Fruit fly (Drosophila melanogaster) whole organism, embryonic: ENCODE measurements around the gene Mer.

Experiments
- Blimp-1 ChIP-seq: fragments of 200-800 bp; sonication (Bioruptor generic); optimal IDR thresholded peaks from 3 replicates; lab custom pipeline; 2018; ENCODE audit warnings: missing biosample characterization, missing genetic modification characterization, mild to moderate bottlenecking, moderate library complexity, missing genetic modification reagents
- BtbVII ChIP-seq: fragments of 200-800 bp; sonication (Bioruptor generic); optimal IDR thresholded peaks from 3 replicates; lab custom pipeline; 2017; ENCODE audit warnings: missing biosample characterization, mild to moderate bottlenecking, missing genetic modification characterization
- CG10274 ChIP-seq: fragments of 200-800 bp; sonication (Bioruptor generic); optimal IDR thresholded peaks from 3 replicates; lab custom pipeline; 2017; ENCODE audit warnings: missing biosample characterization, mild to moderate bottlenecking, missing genetic modification characterization
- CG10431 ChIP-seq: fragments of 200-800 bp; sonication (Bioruptor generic); optimal IDR thresholded peaks from 3 replicates; lab custom pipeline; 2018; ENCODE audit warnings: missing biosample characterization, mild to moderate bottlenecking, missing genetic modification characterization
- CG11723 ChIP-seq: fragments of 200-800 bp; sonication (Bioruptor generic); optimal IDR thresholded peaks from 2 replicates; lab custom pipeline; 2017; ENCODE audit warnings: missing biosample characterization, mild to moderate bottlenecking, missing genetic modification characterization
- CG12299 ChIP-seq: fragments of 200-800 bp; sonication (Bioruptor generic); optimal IDR thresholded peaks from 2 replicates; lab custom pipeline; 2018; ENCODE audit warnings: missing biosample characterization, mild to moderate bottlenecking, missing genetic modification characterization
- CG13894 ChIP-seq: fragments of 200-800 bp; sonication (Bioruptor generic); optimal IDR thresholded peaks from 3 replicates; lab custom pipeline; 2018; ENCODE audit warnings: missing biosample characterization, mild to moderate bottlenecking, missing genetic modification characterization, moderate library complexity
- CG17385 ChIP-seq: fragments of 200-800 bp; sonication (Bioruptor generic); optimal IDR thresholded peaks from 3 replicates; lab custom pipeline; 2018; ENCODE audit warnings: missing biosample characterization, mild to moderate bottlenecking, missing genetic modification characterization
- CG17829 ChIP-seq: fragments of 200-800 bp; optimal IDR thresholded peaks from 2 replicates; lab custom pipeline; 2019; ENCODE audit warnings: missing biosample characterization, mild to moderate bottlenecking, missing genetic modification characterization, moderate library complexity
- CG2129 ChIP-seq: fragments of 200-800 bp; sonication (Bioruptor generic); IDR thresholded peaks from 2 replicates; pipeline ENCODE4 v1.3.6; 2022; ENCODE audit warnings: missing biosample characterization, missing genetic modification characterization; ENCODE audit not compliant: partially characterized antibody
- CG2875 ChIP-seq: fragments of 200-800 bp; sonication (Bioruptor generic); optimal IDR thresholded peaks from 2 replicates; lab custom pipeline; 2017; ENCODE audit warnings: missing biosample characterization, mild to moderate bottlenecking, missing genetic modification characterization, missing genetic modification reagents
- CG42726 ChIP-seq: fragments of 200-800 bp; sonication (Bioruptor generic); IDR thresholded peaks from 2 replicates; pipeline ENCODE4 v1.3.6; 2022; ENCODE audit warnings: missing biosample characterization, missing genetic modification characterization; ENCODE audit not compliant: partially characterized antibody
- CG43689 ChIP-seq: fragments of 200-800 bp; sonication (Bioruptor generic); IDR thresholded peaks from 2 replicates; pipeline ENCODE4 v1.3.6; 2022; ENCODE audit warnings: missing biosample characterization, missing genetic modification characterization
- CG5180 ChIP-seq: fragments of 200-800 bp; sonication (Bioruptor generic); optimal IDR thresholded peaks from 3 replicates; lab custom pipeline; 2017; ENCODE audit warnings: missing biosample characterization, missing genetic modification characterization, mild to moderate bottlenecking, moderate library complexity, missing genetic modification reagents
- CG6791 ChIP-seq: fragments of 200-800 bp; sonication (Bioruptor generic); IDR thresholded peaks from 3 replicates; pipeline ENCODE4 v1.3.6; 2022; ENCODE audit warnings: missing biosample characterization, missing genetic modification characterization; ENCODE audit not compliant: partially characterized antibody
- CG7357 ChIP-seq: fragments of 200-800 bp; sonication (Bioruptor generic); IDR thresholded peaks from 3 replicates; pipeline ENCODE4 v1.3.6; 2022; ENCODE audit warnings: missing biosample characterization, missing genetic modification characterization
- CG7963 ChIP-seq: fragments of 200-800 bp; sonication (Bioruptor generic); IDR thresholded peaks from 3 replicates; pipeline ENCODE4 v1.3.6; 2022; ENCODE audit warnings: missing biosample characterization, missing genetic modification characterization; ENCODE audit not compliant: partially characterized antibody
- CG8089 ChIP-seq: fragments of 200-800 bp; sonication (Bioruptor generic); optimal IDR thresholded peaks from 3 replicates; lab custom pipeline; 2016; ENCODE audit warnings: missing biosample characterization, missing genetic modification characterization
- CG9437 ChIP-seq: fragments of 200-800 bp; sonication (Bioruptor generic); optimal IDR thresholded peaks from 2 replicates; lab custom pipeline; 2018; ENCODE audit warnings: missing biosample characterization, mild to moderate bottlenecking, missing genetic modification characterization
- CG9727 ChIP-seq: fragments of 200-800 bp; sonication (Bioruptor generic); optimal IDR thresholded peaks from 3 replicates; lab custom pipeline; 2017; ENCODE audit warnings: missing biosample characterization, mild to moderate bottlenecking, missing genetic modification characterization
- CHES-1-like ChIP-seq: fragments of 200-800 bp; sonication (Bioruptor generic); optimal IDR thresholded peaks from 2 replicates; lab custom pipeline; 2016; ENCODE audit warnings: missing biosample characterization, missing genetic modification characterization
- Chrac-16 ChIP-seq: fragments of 200-800 bp; sonication (Bioruptor generic); optimal IDR thresholded peaks from 3 replicates; lab custom pipeline; 2016; ENCODE audit warnings: missing biosample characterization, missing genetic modification characterization
- CkIIα-i1 ChIP-seq: fragments of 200-800 bp; sonication (Bioruptor generic); IDR thresholded peaks from 2 replicates; pipeline ENCODE4 v1.3.6; 2022; ENCODE audit warnings: missing biosample characterization, missing genetic modification characterization
- GATAe ChIP-seq: fragments of 200-800 bp; sonication (Bioruptor generic); conservative IDR thresholded peaks from 2 replicates; pipeline ENCODE4 v1.3.6; 2022; ENCODE audit warnings: missing biosample characterization, missing genetic modification characterization
- H2.0 ChIP-seq: fragments of 200-800 bp; sonication (Bioruptor generic); IDR thresholded peaks from 2 replicates; pipeline ENCODE4 v1.3.6; 2022; ENCODE audit warnings: missing biosample characterization, missing genetic modification characterization
- NfI ChIP-seq: fragments of 200-800 bp; sonication (Bioruptor generic); optimal IDR thresholded peaks from 3 replicates; lab custom pipeline; 2018; ENCODE audit warnings: missing biosample characterization, mild to moderate bottlenecking, missing genetic modification characterization, moderate library complexity
- Pdp1 ChIP-seq, 2 experiments: fragments of 200-800 bp; sonication (Bioruptor generic); optimal IDR thresholded peaks; 3 replicates each; lab custom pipeline; 2016; ENCODE audit warnings: missing biosample characterization in 2 of 2, missing genetic modification characterization in 2 of 2, mild to moderate bottlenecking in 1 of 2, moderate library complexity in 1 of 2
- Ptx1 ChIP-seq: fragments of 200-800 bp; sonication (Bioruptor generic); IDR thresholded peaks from 2 replicates; pipeline ENCODE4 v1.3.6; 2022; ENCODE audit warnings: missing biosample characterization, missing genetic modification characterization
- Side ChIP-seq: fragments of 200-800 bp; sonication (Bioruptor generic); optimal IDR thresholded peaks from 2 replicates; lab custom pipeline; 2016; ENCODE audit warnings: missing biosample characterization, missing genetic modification characterization
- Six4 ChIP-seq: fragments of 200-800 bp; sonication (Bioruptor generic); optimal IDR thresholded peaks from 2 replicates; lab custom pipeline; 2016; ENCODE audit warnings: missing biosample characterization, missing genetic modification characterization
- Sox100B ChIP-seq: fragments of 200-800 bp; sonication (Bioruptor generic); optimal IDR thresholded peaks from 3 replicates; lab custom pipeline; 2018; ENCODE audit warnings: missing biosample characterization, mild to moderate bottlenecking, missing genetic modification characterization
- ap ChIP-seq: fragments of 200-800 bp; sonication (Bioruptor generic); IDR thresholded peaks from 2 replicates; pipeline ENCODE4 v1.3.6; 2022; ENCODE audit warnings: missing biosample characterization, missing genetic modification characterization
- ara ChIP-seq: fragments of 200-800 bp; sonication (Bioruptor generic); IDR thresholded peaks from 2 replicates; pipeline ENCODE4 v1.3.6; 2022; ENCODE audit warnings: missing biosample characterization, missing genetic modification characterization
- ash1 ChIP-seq: fragments of 200-800 bp; sonication (Bioruptor generic); optimal IDR thresholded peaks from 2 replicates; lab custom pipeline; 2018; ENCODE audit warnings: missing biosample characterization, mild to moderate bottlenecking, missing genetic modification characterization
- ato ChIP-seq: fragments of 200-800 bp; sonication (Bioruptor generic); IDR thresholded peaks from 2 replicates; pipeline ENCODE4 v1.3.6; 2022; ENCODE audit warnings: missing biosample characterization, missing genetic modification characterization; ENCODE audit not compliant: partially characterized antibody
- bsh ChIP-seq, 2 experiments: fragments of 200-800 bp; sonication (Bioruptor generic); optimal IDR thresholded peaks; 2 replicates each; lab custom pipeline; 2017 to 2018; ENCODE audit warnings: mild to moderate bottlenecking in 2 of 2, missing biosample characterization in 2 of 2, missing genetic modification characterization in 2 of 2, moderate library complexity in 1 of 2
- cad ChIP-seq: fragments of >200 bp; optimal IDR thresholded peaks from 2 replicates; lab custom pipeline; 2017; ENCODE audit warnings: missing biosample characterization, missing genetic modification characterization
- chinmo ChIP-seq: fragments of 200-800 bp; sonication (Bioruptor generic); IDR thresholded peaks from 4 replicates; pipeline ENCODE4 v1.3.6; 2022; ENCODE audit warnings: missing biosample characterization, missing genetic modification characterization; ENCODE audit not compliant: partially characterized antibody
- chn ChIP-seq: fragments of 200-800 bp; sonication (Bioruptor generic); optimal IDR thresholded peaks from 2 replicates; lab custom pipeline; 2016; ENCODE audit warnings: missing biosample characterization, missing genetic modification characterization
- gem ChIP-seq: fragments of 200-800 bp; sonication (Bioruptor generic); optimal IDR thresholded peaks from 2 replicates; lab custom pipeline; 2019; ENCODE audit warnings: missing biosample characterization, mild to moderate bottlenecking, missing genetic modification characterization, moderate library complexity
- hbn ChIP-seq: fragments of 200-800 bp; sonication (Bioruptor generic); IDR thresholded peaks from 2 replicates; pipeline ENCODE4 v1.3.6; 2022; ENCODE audit warnings: missing biosample characterization, missing genetic modification characterization; ENCODE audit not compliant: partially characterized antibody
- ind ChIP-seq: fragments of 200-800 bp; sonication (Bioruptor generic); optimal IDR thresholded peaks from 3 replicates; lab custom pipeline; 2016; ENCODE audit warnings: missing biosample characterization, missing genetic modification characterization
- mld ChIP-seq: fragments of 200-800 bp; sonication (Bioruptor generic); IDR thresholded peaks from 3 replicates; pipeline ENCODE4 v1.3.6; 2022; ENCODE audit warnings: missing biosample characterization, missing genetic modification characterization; ENCODE audit not compliant: partially characterized antibody
- sens ChIP-seq: fragments of 200-800 bp; sonication (Bioruptor generic); peaks from one replicate; lab custom pipeline; 2016; ENCODE audit warnings: missing biosample characterization, missing genetic modification characterization
- sna ChIP-seq: fragments of 200-800 bp; sonication (Bioruptor generic); IDR thresholded peaks from 2 replicates; pipeline ENCODE4 v1.3.6; 2022; ENCODE audit warnings: missing biosample characterization, missing genetic modification characterization; ENCODE audit not compliant: partially characterized antibody
- tup ChIP-seq: fragments of 200-800 bp; sonication (Bioruptor generic); optimal IDR thresholded peaks from 2 replicates; lab custom pipeline; 2016; ENCODE audit warnings: missing biosample characterization, mild to moderate bottlenecking, missing genetic modification characterization, moderate library complexity
- vnd ChIP-seq: fragments of 200-800 bp; sonication (Bioruptor generic); IDR thresholded peaks from 3 replicates; pipeline ENCODE4 v1.3.6; 2022; ENCODE audit warnings: missing biosample characterization, missing genetic modification characterization; ENCODE audit not compliant: partially characterized antibody
- zen ChIP-seq: fragments of 200-800 bp; sonication (Bioruptor generic); optimal IDR thresholded peaks from 3 replicates; lab custom pipeline; 2018; ENCODE audit warnings: missing biosample characterization, mild to moderate bottlenecking, missing genetic modification characterization, moderate library complexity
- zfh1 ChIP-seq: fragments of 200-800 bp; sonication (Bioruptor generic); IDR thresholded peaks from 3 replicates; pipeline ENCODE4 v1.3.6; 2022; ENCODE audit warnings: missing biosample characterization, missing genetic modification characterization

Gene Mer

DNA sequence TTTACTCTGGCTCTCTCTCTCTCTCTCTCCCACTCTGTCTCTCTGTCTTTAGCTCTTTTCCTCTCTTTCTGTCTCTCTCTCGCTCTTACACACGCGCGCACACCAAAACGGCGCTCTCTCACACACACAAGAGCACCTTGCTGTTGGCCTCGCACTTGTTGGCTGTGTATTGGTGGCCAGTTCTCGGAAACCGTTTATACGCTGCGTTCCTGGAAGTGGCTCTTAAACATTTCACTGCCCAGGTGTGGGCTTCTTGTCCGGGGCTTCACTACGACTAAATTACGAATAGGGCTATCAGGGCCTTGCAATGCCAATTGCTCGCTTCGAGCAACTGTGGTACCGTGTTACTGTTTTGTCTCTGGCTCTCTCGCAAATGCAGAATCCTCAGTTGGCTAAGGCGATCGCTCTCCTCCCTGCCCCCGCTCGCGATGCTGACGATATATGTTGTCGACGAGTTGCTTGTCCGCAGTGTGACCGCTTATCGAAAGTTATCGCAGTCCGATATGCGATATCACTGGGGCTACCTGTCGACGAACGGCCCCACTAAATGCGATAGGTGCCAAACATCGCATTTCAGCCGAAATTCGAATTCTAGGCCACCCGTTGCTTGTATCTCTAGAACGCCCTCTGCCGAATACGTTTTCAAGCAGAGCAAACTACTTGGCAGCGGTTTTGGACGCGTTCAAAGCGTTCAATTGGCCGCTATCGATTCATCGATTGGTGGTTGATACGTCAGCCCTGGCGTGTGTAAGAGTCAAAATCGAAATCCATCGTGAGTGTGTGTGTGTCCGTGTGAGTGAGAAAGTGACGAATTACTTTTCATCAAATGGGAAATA lies 10.0 kb downstream of the Mer start, which contains the start of the genes dome and Ubqn (continued):
- TF ChIP-seq chn (GFP tag; lab: Kevin White, UChicago) = no peak
- peak; percentile 25 for TF ChIP-seq BtbVII (GFP tag; lab: Kevin White, UChicago)
- TF ChIP-seq ara = no peak
- peak; percentile 56; the same call in 1 of the 2 replicates for TF ChIP-seq CG2129 (GFP tag; lab: Robert Waterston, UW)
- no peak for TF ChIP-seq ind (GFP tag; lab: Kevin White, UChicago)
- TF ChIP-seq CG17385 (GFP tag; lab: Kevin White, UChicago) = peak; percentile 44
- TF ChIP-seq sens (GFP tag; lab: Kevin White, UChicago) = peak; percentile 72
- no peak for TF ChIP-seq zfh1 (GFP tag; lab: Robert Waterston, UW)
- no peak for TF ChIP-seq Six4
- TF ChIP-seq tup = no peak
- peak; percentile 15 for TF ChIP-seq zen (tag; lab: Kevin White, UChicago)
- no peak for TF ChIP-seq CG11723 (GFP tag; lab: Kevin White, UChicago)
- TF ChIP-seq ash1 (GFP tag; lab: Kevin White, UChicago) = no peak
- no peak for TF ChIP-seq ap (GFP tag; lab: Robert Waterston, UW)
- TF ChIP-seq CG2875 = no peak
- TF ChIP-seq chinmo (GFP tag; lab: Robert Waterston, UW) = peak; percentile 85
- TF ChIP-seq Sox100B (GFP tag; lab: Kevin White, UChicago) = no peak
- no peak for TF ChIP-seq CG10431 (GFP tag; lab: Kevin White, UChicago)
- no peak for TF ChIP-seq CG10274 (GFP tag; lab: Kevin White, UChicago)
- TF ChIP-seq CG9437 (GFP tag; lab: Kevin White, UChicago) = no peak
- no peak for TF ChIP-seq cad (GFP tag; lab: Kevin White, UChicago)
- no peak for TF ChIP-seq CG17829 (tag; lab: Kevin White, UChicago)
- TF ChIP-seq CkIIα-i1 (GFP tag; lab: Robert Waterston, UW) = no peak
- no peak for TF ChIP-seq H2.0
- peak; percentile 56 for TF ChIP-seq CHES-1-like (GFP tag; lab: Kevin White, UChicago)
- TF ChIP-seq gem = no peak
- TF ChIP-seq Pdp1 (GFP tag; optimal IDR thresholded peaks at IDR 0.05; lab: Kevin White, UChicago) = peak in 1 of 2 experiments; percentile 36
- no peak for TF ChIP-seq Chrac-16 (GFP tag; lab: Kevin White, UChicago)
- TF ChIP-seq CG7357 = no peak
- peak; percentile 22 for TF ChIP-seq CG9727 (GFP tag; lab: Kevin White, UChicago)
- TF ChIP-seq NfI (GFP tag; lab: Kevin White, UChicago) = no peak
- TF ChIP-seq CG5180 = peak; percentile 23
- TF ChIP-seq Side = peak; percentile 7
- peak; percentile 88 for TF ChIP-seq sna (GFP tag; lab: Robert Waterston, UW)
- TF ChIP-seq CG12299 (tag; lab: Kevin White, UChicago) = no peak
- TF ChIP-seq CG8089 (GFP tag; lab: Kevin White, UChicago) = no peak
- TF ChIP-seq GATAe = no peak
- peak in 1 of 2 experiments; percentile 25 for TF ChIP-seq bsh (GFP tag; optimal IDR thresholded peaks at IDR 0.05; lab: Kevin White, UChicago)
- TF ChIP-seq CG13894 (tag; lab: Kevin White, UChicago) = peak; percentile 33

DNA sequence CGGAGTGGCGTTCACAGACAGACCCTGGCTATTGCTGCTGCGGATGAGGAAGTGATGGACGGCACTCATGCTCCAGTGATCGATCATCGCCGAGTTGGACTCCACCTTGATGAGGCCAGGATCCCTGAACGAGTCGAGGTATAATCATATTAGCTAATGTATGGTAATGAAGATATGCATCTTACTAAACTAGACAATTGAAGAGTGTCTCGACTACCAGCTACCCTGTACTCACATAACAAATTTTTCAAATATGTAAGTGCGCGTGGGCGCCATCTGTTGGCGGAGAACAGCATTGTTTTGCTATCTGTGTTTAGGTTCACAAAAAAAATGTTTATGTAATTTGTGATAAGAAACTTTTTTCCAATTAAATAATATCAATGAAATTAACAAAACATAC lies 14.1 kb downstream of the Mer start:
- TF ChIP-seq CG7963 (GFP tag; lab: Robert Waterston, UW) (peak; percentile 13; the same call in 1 of the 3 replicates), hbn (GFP tag; lab: Robert Waterston, UW) (no peak), vnd (GFP tag; lab: Robert Waterston, UW) (0 out of 3 replicates have a peak, but pooled peaks have one; percentile 43), CG6791 (GFP tag; lab: Robert Waterston, UW) (peak; percentile 59; the same call in 1 of the 3 replicates), Ptx1 (GFP tag; lab: Robert Waterston, UW) (no peak), CG43689 (GFP tag; lab: Robert Waterston, UW) (no peak), mld (GFP tag; lab: Robert Waterston, UW) (0 out of 3 replicates have a peak, but pooled peaks have one; percentile 17), CG42726 (GFP tag; lab: Robert Waterston, UW) (no peak), ato (GFP tag; lab: Robert Waterston, UW) (peak; percentile 16; the same call in 1 of the 2 replicates), Blimp-1 (GFP tag; lab: Kevin White, UChicago) (no peak)
